Worm (Caenorhabditis elegans): ENCODE results near the gene F57C2.5.
A peak's percentile ranks its signal among the peaks of the same experiment; 100 is the strongest.

DNA sequence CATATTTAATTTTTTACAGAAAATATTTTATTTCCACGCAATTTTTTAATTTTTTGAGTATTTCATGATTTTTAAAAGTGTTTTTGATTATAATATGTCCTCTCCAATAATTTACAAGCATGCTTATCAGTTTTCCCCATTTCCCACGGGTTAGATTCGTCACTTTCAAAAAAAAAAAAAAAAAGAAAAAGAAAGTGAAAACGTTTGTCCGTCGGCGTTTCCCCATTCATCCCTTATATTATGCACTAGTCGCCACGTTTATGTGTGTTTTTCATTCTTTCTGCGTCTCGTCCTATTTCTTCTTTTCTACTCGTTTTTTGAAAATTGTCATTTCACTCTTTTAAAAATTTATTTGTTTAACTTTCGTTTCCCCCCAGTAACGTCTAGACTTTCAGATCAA lies 38.6 kb downstream of the F57C2.5 start, which contains the start of gene vnut-1:
- TF ChIP-seq mep-1 (tag; optimal IDR thresholded peaks at IDR 0.05) (no peak), elt-1 (tag; optimal IDR thresholded peaks at IDR 0.05; ENCODE audit: borderline replicate concordance, insufficient read depth) (no peak), unc-62 (GFP tag; optimal IDR thresholded peaks at IDR 0.05) (no peak), nhr-12 (tag; optimal IDR thresholded peaks at IDR 0.05) (no peak), nhr-76 (tag; optimal IDR thresholded peaks at IDR 0.05) (no peak), nhr-237 (tag; optimal IDR thresholded peaks at IDR 0.05) (no peak), elt-3 (tag; optimal IDR thresholded peaks at IDR 0.05) (no peak), blmp-1 (tag; optimal IDR thresholded peaks at IDR 0.05) (peak; percentile 58), flh-1 (GFP tag; optimal IDR thresholded peaks at IDR 0.05) (no peak), pha-4 (tag; optimal IDR thresholded peaks at IDR 0.05) (no peak), ztf-11 (tag; optimal IDR thresholded peaks at IDR 0.05) (no peak), lsy-2 (tag; optimal IDR thresholded peaks at IDR 0.05) (no peak)
